Fruit fly (Drosophila melanogaster) S2 (cell line): Measurements from ENCODE around the gene Atxn7.

Source experiments
- CG8478 ChIP-seq: fragments of >200 bp; optimal IDR thresholded peaks from 2 replicates; lab custom pipeline; 2018
- CTCF ChIP-seq, 2 experiments: fragments of >200 bp; optimal IDR thresholded peaks; 2 replicates each; lab custom pipeline; 2018

DNA sequence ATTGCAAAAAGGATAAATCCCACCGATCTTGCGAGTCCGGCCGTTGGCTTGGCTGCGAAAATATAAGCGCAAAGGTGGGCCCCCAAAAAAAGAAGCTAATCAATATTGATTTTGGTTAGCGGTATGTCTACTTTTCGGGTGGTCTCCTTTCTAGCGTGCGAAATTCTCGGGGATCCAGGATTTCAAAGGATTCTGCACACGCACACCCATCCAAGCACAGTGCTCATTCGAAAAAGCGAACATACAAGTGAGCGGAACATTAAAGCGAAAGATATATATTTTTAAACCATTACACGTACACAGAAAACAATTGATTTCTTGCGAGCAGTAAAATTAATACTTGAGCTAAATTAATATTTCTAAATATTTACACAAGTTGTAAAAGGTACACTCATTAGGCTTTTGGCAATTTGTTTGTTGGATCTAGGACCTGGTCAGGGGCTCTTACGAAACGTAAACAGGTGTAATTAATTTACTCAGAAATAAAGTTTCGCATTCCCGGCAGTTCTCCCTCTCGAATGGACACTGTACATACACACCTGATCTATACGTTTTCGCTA is 9.9 kb upstream of the Atxn7 start:
- TF ChIP-seq CTCF (optimal IDR thresholded peaks at IDR 0.05; lab: Kevin White, UChicago) (no peak), CG8478 (lab: Kevin White, UChicago) (no peak)
